Worm (Caenorhabditis elegans): ENCODE measurements around the gene egl-10.

ce11 chrV:12411909-12412308 lies 50.9 kb downstream of the egl-10 start, which contains the start of gene cdr-7:
- no peak for TF ChIP-seq ztf-4 (tag; optimal IDR thresholded peaks at IDR 0.05)
- no peak for TF ChIP-seq mdl-1 (tag; optimal IDR thresholded peaks at IDR 0.05)
- no peak for TF ChIP-seq nhr-12 (tag; optimal IDR thresholded peaks at IDR 0.05)
- TF ChIP-seq nhr-77 (tag; optimal IDR thresholded peaks at IDR 0.05), result no peak
- TF ChIP-seq nhr-237 (tag; optimal IDR thresholded peaks at IDR 0.05), result no peak
- no peak for TF ChIP-seq sem-4 (tag; optimal IDR thresholded peaks at IDR 0.05)
- TF ChIP-seq ztf-11 (tag; optimal IDR thresholded peaks at IDR 0.05), result no peak
- TF ChIP-seq lin-39 (tag; optimal IDR thresholded peaks at IDR 0.05), result no peak
- no peak for TF ChIP-seq lin-11 (tag; optimal IDR thresholded peaks at IDR 0.05)
- no peak for TF ChIP-seq aly-2 (tag; optimal IDR thresholded peaks at IDR 0.05)
- no peak for TF ChIP-seq zag-1 (tag; optimal IDR thresholded peaks at IDR 0.05)
- no peak for TF ChIP-seq nhr-11 (tag; optimal IDR thresholded peaks at IDR 0.05)

All from whole organism, L2 larva.